Worm (Caenorhabditis elegans) whole organism, L3 larva: ENCODE measurements around the gene srbc-30.

ENCODE experiments used
- nhr-11 ChIP-seq: fragments of 150-350 bp; optimal IDR thresholded peaks from 2 replicates; lab custom pipeline; 2014; ENCODE audit warnings: missing biosample characterization, missing genetic modification characterization
- unc-39 ChIP-seq: sonication (generic microtip); optimal IDR thresholded peaks from 4 replicates; lab custom pipeline; 2017; ENCODE audit warnings: missing biosample characterization, missing genetic modification characterization
- ztf-4 ChIP-seq: fragments of 150-350 bp; optimal IDR thresholded peaks from 2 replicates; lab custom pipeline; 2014; ENCODE audit warnings: missing biosample characterization, missing genetic modification characterization

DNA sequence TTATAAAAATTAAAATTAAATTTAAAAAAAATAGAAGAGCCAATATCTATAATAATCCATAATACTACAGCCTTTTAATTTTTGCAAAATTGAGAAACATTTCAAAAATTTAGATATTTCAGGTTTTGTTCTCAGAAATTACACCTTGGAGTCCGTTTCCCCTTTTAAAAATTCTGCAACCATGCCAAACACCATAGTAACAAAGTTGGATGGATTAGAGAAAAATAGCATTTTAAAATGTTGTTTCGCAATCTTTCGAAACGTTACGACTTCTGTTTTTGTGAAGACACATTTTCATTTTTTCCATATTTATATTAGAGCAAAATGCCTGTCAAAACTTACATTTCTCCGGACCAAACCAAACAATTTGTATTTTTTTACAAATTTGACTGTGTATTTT, 44.7 kb upstream of the srbc-30 start, which contains the start of gene T24A6.7:
- no peak for TF ChIP-seq nhr-11 (tag; lab: Kevin White, UChicago)
- TF ChIP-seq unc-39 (tag; lab: Kevin White, UChicago), result no peak
- TF ChIP-seq ztf-4 (tag; lab: Kevin White, UChicago), result no peak
